Fruit fly (Drosophila melanogaster): Measurements from ENCODE around the gene Drs.

Gene Drs

dm6 chr3L:3338882-3339590, 30.3 kb upstream of the Drs start:
- TF ChIP-seq kay (GFP tag; ENCODE audit: borderline replicate concordance) (no peak), CG14711 (tag; optimal IDR thresholded peaks at IDR 0.05) (peak; percentile 6)

- TF ChIP-seq Crg-1 (GFP tag; optimal IDR thresholded peaks at IDR 0.05) (no peak), bab1 (GFP tag; optimal IDR thresholded peaks at IDR 0.05) (no peak), CG7045 (GFP tag; optimal IDR thresholded peaks at IDR 0.05) (no peak), CG7101 (tag; optimal IDR thresholded peaks at IDR 0.05) (peak; percentile 10), CG33017 (tag; optimal IDR thresholded peaks at IDR 0.05) (no peak), CG14711 (tag; optimal IDR thresholded peaks at IDR 0.05) (peak; percentile 4), kay (GFP tag; ENCODE audit: borderline replicate concordance) (peak; percentile 45), tj (GFP tag; optimal IDR thresholded peaks at IDR 0.05) (peak; percentile 22)
Observed at dm6 chr3L:3339695-3340226, 29.6 kb upstream of the Drs start.

- no peak for TF ChIP-seq kay (GFP tag; ENCODE audit: borderline replicate concordance)
- TF ChIP-seq CG1620 (GFP tag; optimal IDR thresholded peaks at IDR 0.05): no peak
- peak; percentile 66 for TF ChIP-seq tj (GFP tag; optimal IDR thresholded peaks at IDR 0.05)
- no peak for TF ChIP-seq Hr96 (GFP tag; optimal IDR thresholded peaks at IDR 0.05)
- TF ChIP-seq Mnt (GFP tag; optimal IDR thresholded peaks at IDR 0.05): no peak
Observed at dm6 chr3L:3342307-3342940, 26.9 kb upstream of the Drs start.

- peak; percentile 48 for TF ChIP-seq kay (GFP tag; ENCODE audit: borderline replicate concordance)
- no peak for TF ChIP-seq CG7101 (tag; optimal IDR thresholded peaks at IDR 0.05)
Observed at dm6 chr3L:3343260-3343659, 26.1 kb upstream of the Drs start.

- peak; percentile 80 for TF ChIP-seq tj (GFP tag; optimal IDR thresholded peaks at IDR 0.05)
- no peak for TF ChIP-seq ovo (GFP tag; optimal IDR thresholded peaks at IDR 0.05)
Observed at dm6 chr3L:3344528-3344927, 24.8 kb upstream of the Drs start.

dm6 chr3L:3346294-3346693, 23.1 kb upstream of the Drs start:
- TF ChIP-seq kay (GFP tag; ENCODE audit: borderline replicate concordance) (no peak), CG5204 (GFP tag; optimal IDR thresholded peaks at IDR 0.05) (no peak), CG33017 (tag; optimal IDR thresholded peaks at IDR 0.05) (no peak), Clk (GFP tag; optimal IDR thresholded peaks at IDR 0.05) (no peak), CG14711 (tag; optimal IDR thresholded peaks at IDR 0.05) (no peak), toe (GFP tag; optimal IDR thresholded peaks at IDR 0.05) (no peak), cic (GFP tag; optimal IDR thresholded peaks at IDR 0.05) (no peak), CG11617 (GFP tag; optimal IDR thresholded peaks at IDR 0.05) (no peak), Crg-1 (GFP tag; optimal IDR thresholded peaks at IDR 0.05) (no peak), cnc (optimal IDR thresholded peaks at IDR 0.05) (no peak), tj (GFP tag; optimal IDR thresholded peaks at IDR 0.05) (no peak), CG12768 (GFP tag; optimal IDR thresholded peaks at IDR 0.05) (no peak), CG7045 (GFP tag; optimal IDR thresholded peaks at IDR 0.05) (no peak), CG7101 (tag; optimal IDR thresholded peaks at IDR 0.05) (no peak), pad (GFP tag; optimal IDR thresholded peaks at IDR 0.05) (no peak)

dm6 chr3L:3348956-3349824, 20.2 kb upstream of the Drs start:
- TF ChIP-seq CG7101 (tag; optimal IDR thresholded peaks at IDR 0.05): no peak
- TF ChIP-seq Mnt (GFP tag; optimal IDR thresholded peaks at IDR 0.05): no peak
- TF ChIP-seq CG11617 (GFP tag; optimal IDR thresholded peaks at IDR 0.05): peak; percentile 13
- TF ChIP-seq Crg-1 (GFP tag; optimal IDR thresholded peaks at IDR 0.05): no peak
- TF ChIP-seq CG5204 (GFP tag; optimal IDR thresholded peaks at IDR 0.05): no peak
- peak; percentile 24 for TF ChIP-seq CG33017 (tag; optimal IDR thresholded peaks at IDR 0.05)
- TF ChIP-seq bab1 (GFP tag; optimal IDR thresholded peaks at IDR 0.05): no peak
- TF ChIP-seq cnc (optimal IDR thresholded peaks at IDR 0.05): no peak
- TF ChIP-seq cic (GFP tag; optimal IDR thresholded peaks at IDR 0.05): peak; percentile 54
- no peak for TF ChIP-seq Hr96 (GFP tag; optimal IDR thresholded peaks at IDR 0.05)
- no peak for TF ChIP-seq pad (GFP tag; optimal IDR thresholded peaks at IDR 0.05)
- no peak for TF ChIP-seq CG1620 (GFP tag; optimal IDR thresholded peaks at IDR 0.05)
- TF ChIP-seq CG12768 (GFP tag; optimal IDR thresholded peaks at IDR 0.05): peak; percentile 13
- TF ChIP-seq ovo (GFP tag; optimal IDR thresholded peaks at IDR 0.05): no peak
- TF ChIP-seq CG7045 (GFP tag; optimal IDR thresholded peaks at IDR 0.05): peak; percentile 1
- TF ChIP-seq Clk (GFP tag; optimal IDR thresholded peaks at IDR 0.05): no peak
- TF ChIP-seq tj (GFP tag; optimal IDR thresholded peaks at IDR 0.05): no peak
- TF ChIP-seq toe (GFP tag; optimal IDR thresholded peaks at IDR 0.05): no peak
- TF ChIP-seq kay (GFP tag; ENCODE audit: borderline replicate concordance): no peak
- no peak for TF ChIP-seq CG14711 (tag; optimal IDR thresholded peaks at IDR 0.05)
